Worm (Caenorhabditis elegans): ENCODE results near the gene sax-7.

DNA sequence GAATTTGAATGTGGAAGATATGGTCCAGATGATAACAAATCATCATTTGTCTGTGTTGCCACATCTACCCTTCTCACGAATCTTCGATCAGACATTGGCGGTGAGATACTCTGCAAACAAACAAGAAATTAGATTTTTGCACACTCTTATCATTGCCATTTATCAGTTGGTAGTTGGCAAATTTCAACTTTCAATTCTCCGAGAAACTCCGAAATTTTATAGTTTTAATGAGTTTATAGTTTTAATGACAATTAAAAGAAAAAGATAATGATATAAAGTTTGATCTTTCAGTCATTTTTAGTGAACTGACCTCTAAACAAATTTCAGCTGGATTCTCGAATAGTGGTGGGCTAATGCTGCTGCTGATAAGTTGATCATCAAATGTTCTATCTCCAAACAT lies 38.6 kb upstream of the sax-7 start:
- TF ChIP-seq W03F9.2 (tag; optimal IDR thresholded peaks at IDR 0.05), result no peak
- no peak for TF ChIP-seq him-1 (tag; optimal IDR thresholded peaks at IDR 0.05)

Data from whole organism, L4/young adult.